Worm (Caenorhabditis elegans) whole organism, L4 larva: ENCODE data around the gene F54E12.2.

Source experiments
- ama-1 ChIP-seq: fragments of 150-350 bp; optimal IDR thresholded peaks from 2 replicates; lab custom pipeline; 2014; ENCODE audit warnings: inconsistent platforms, mixed read lengths
- ceh-28 ChIP-seq: fragments of 150-350 bp; optimal IDR thresholded peaks from 2 replicates; lab custom pipeline; 2014; ENCODE audit warnings: missing biosample characterization, missing genetic modification reagents, missing genetic modification characterization
- dmd-6 ChIP-seq: fragments of 200-800 bp; sonication (Bioruptor generic); IDR thresholded peaks from 2 replicates; pipeline ENCODE4 v1.3.6; 2022; ENCODE audit warnings: missing genetic modification reagents, missing genetic modification characterization, missing compliant biosample characterization
- egl-43 ChIP-seq: fragments of 200-800 bp; sonication (Bioruptor generic); IDR thresholded peaks from 2 replicates; pipeline ENCODE4 v1.3.6; 2022; ENCODE audit warnings: missing genetic modification reagents, missing genetic modification characterization, missing compliant biosample characterization
- lin-38 ChIP-seq: fragments of 200-800 bp; sonication (Bioruptor generic); IDR thresholded peaks from 2 replicates; pipeline ENCODE4 v1.3.6; 2022; ENCODE audit warnings: missing genetic modification reagents, missing genetic modification characterization, missing compliant biosample characterization
- lsy-2 ChIP-seq, 2 experiments: fragments of 150-350 bp in 1 of 2; sonication (generic microtip) in 1 of 2; optimal IDR thresholded peaks; 2 replicates each; lab custom pipeline; 2014 to 2017; ENCODE audit warnings: missing biosample characterization in 2 of 2, missing genetic modification characterization in 2 of 2
- mdt-29 ChIP-seq: fragments of 200-800 bp; sonication (Bioruptor generic); IDR thresholded peaks from 2 replicates; pipeline ENCODE4 v1.3.6; 2022; ENCODE audit warnings: missing genetic modification reagents, missing genetic modification characterization, missing compliant biosample characterization
- nhr-237 ChIP-seq: sonication (generic microtip); optimal IDR thresholded peaks from 2 replicates; lab custom pipeline; 2017; ENCODE audit warnings: missing biosample characterization, missing genetic modification characterization
- nhr-48 ChIP-seq: sonication (generic microtip); optimal IDR thresholded peaks from 2 replicates; lab custom pipeline; 2016; ENCODE audit warnings: mild to moderate bottlenecking, missing genetic modification characterization, missing compliant biosample characterization
- nhr-76 ChIP-seq: fragments of 150-350 bp; optimal IDR thresholded peaks from 2 replicates; lab custom pipeline; 2014; ENCODE audit warnings: missing biosample characterization, missing genetic modification characterization
- skn-1 ChIP-seq: fragments of 150-350 bp; optimal IDR thresholded peaks from 2 replicates; lab custom pipeline; 2014; ENCODE audit warnings: missing biosample characterization, missing genetic modification characterization
- spr-1 ChIP-seq: sonication (generic microtip); optimal IDR thresholded peaks from 2 replicates; lab custom pipeline; 2016; ENCODE audit warnings: mild to moderate bottlenecking, missing genetic modification characterization, missing compliant biosample characterization
- unc-39 ChIP-seq: sonication (generic microtip); optimal IDR thresholded peaks from 2 replicates; lab custom pipeline; 2017; ENCODE audit warnings: missing biosample characterization, missing genetic modification characterization

- no peak for TF ChIP-seq unc-39 (tag; lab: Kevin White, UChicago)
- no peak for TF ChIP-seq nhr-76 (tag; lab: Kevin White, UChicago)
- peak in 1 of 2 experiments; percentile 67 for TF ChIP-seq lsy-2 (tag; optimal IDR thresholded peaks at IDR 0.05; lab: Kevin White, UChicago)
- TF ChIP-seq egl-43 (GFP tag; lab: Robert Waterston, UW): no peak
- no peak for TF ChIP-seq nhr-237 (tag; lab: Kevin White, UChicago)
- TF ChIP-seq dmd-6 (GFP tag; lab: Robert Waterston, UW): no peak
- TF ChIP-seq ama-1 (lab: Kevin White, UChicago): no peak
- no peak for TF ChIP-seq skn-1 (tag; lab: Kevin White, UChicago)
- TF ChIP-seq ceh-28 (tag; lab: Kevin White, UChicago): no peak
- peak; percentile 53 for TF ChIP-seq lin-38 (GFP tag; lab: Robert Waterston, UW)
- no peak for TF ChIP-seq mdt-29 (GFP tag; lab: Robert Waterston, UW)
- TF ChIP-seq spr-1: no peak
- TF ChIP-seq nhr-48: no peak
Measured at ce11 chrIV:11310624-11311023, 26.4 kb downstream of the F54E12.2 start, which contains the start of gene znf-207.
